Worm (Caenorhabditis elegans) whole organism, young adult: Measurements from ENCODE around the gene akap-1.

Experiments used
- B0035.1 ChIP-seq: sonication (generic microtip); optimal IDR thresholded peaks from 2 replicates; lab custom pipeline; 2016; ENCODE audit warnings: missing genetic modification characterization, mild to moderate bottlenecking, missing compliant biosample characterization, missing genotype, missing genetic modification reagents
- D2030.7 ChIP-seq: fragments of 200-800 bp; sonication (Bioruptor generic); IDR thresholded peaks from 2 replicates; pipeline ENCODE4 v1.3.6; 2022; ENCODE audit warnings: missing genetic modification reagents, missing genetic modification characterization, missing compliant biosample characterization
- F37B4.10 ChIP-seq: fragments of 200-800 bp; sonication (Bioruptor generic); IDR thresholded peaks from 2 replicates; pipeline ENCODE4 v1.3.6; 2022; ENCODE audit warnings: missing genetic modification characterization, missing compliant biosample characterization
- aptf-2 ChIP-seq: fragments of 200-800 bp; sonication (Bioruptor generic); conservative IDR thresholded peaks from 2 replicates; pipeline ENCODE4 v1.3.6; 2022; ENCODE audit warnings: missing genetic modification reagents, missing genetic modification characterization, missing compliant biosample characterization
- attf-6 ChIP-seq: fragments of 200-800 bp; sonication (Bioruptor generic); IDR thresholded peaks from 2 replicates; pipeline ENCODE4 v1.3.6; 2022; ENCODE audit warnings: missing genetic modification reagents, missing genetic modification characterization, missing compliant biosample characterization
- dox-1 ChIP-seq: fragments of 200-800 bp; sonication (Bioruptor generic); IDR thresholded peaks from 2 replicates; pipeline ENCODE4 v1.3.6; 2022; ENCODE audit warnings: missing genetic modification reagents, missing genetic modification characterization, missing compliant biosample characterization
- dpl-1 ChIP-seq: fragments of 150-350 bp; optimal IDR thresholded peaks from 2 replicates; lab custom pipeline; 2014; ENCODE audit warnings: missing biosample characterization, missing genetic modification reagents, missing genetic modification characterization
- hmg-20 ChIP-seq: fragments of 200-800 bp; sonication (Bioruptor generic); IDR thresholded peaks from 2 replicates; pipeline ENCODE4 v1.3.6; 2022; ENCODE audit warnings: missing genetic modification reagents, missing genetic modification characterization, missing compliant biosample characterization
- lin-54 ChIP-seq: fragments of 200-800 bp; sonication (Bioruptor generic); optimal IDR thresholded peaks from 2 replicates; lab custom pipeline; 2018; ENCODE audit warnings: mild to moderate bottlenecking, missing genetic modification characterization, missing compliant biosample characterization
- madf-3 ChIP-seq: fragments of 200-800 bp; sonication (Bioruptor generic); IDR thresholded peaks from 2 replicates; pipeline ENCODE4 v1.3.6; 2022; ENCODE audit warnings: missing genetic modification reagents, missing genetic modification characterization, missing compliant biosample characterization
- pha-4 ChIP-seq: fragments of 150-350 bp; sonication (generic microtip); optimal IDR thresholded peaks from 2 replicates; lab custom pipeline; 2014; ENCODE audit warnings: missing biosample characterization, missing genetic modification reagents, missing genetic modification characterization
- sptf-2 ChIP-seq: fragments of 200-800 bp; sonication (Bioruptor generic); optimal IDR thresholded peaks from 2 replicates; lab custom pipeline; 2018; ENCODE audit warnings: mild to moderate bottlenecking, missing genetic modification characterization, missing compliant biosample characterization
- tbx-9 ChIP-seq: sonication (generic microtip); optimal IDR thresholded peaks from 2 replicates; lab custom pipeline; 2016; ENCODE audit warnings: borderline replicate concordance, missing genetic modification characterization, inconsistent platforms, missing compliant biosample characterization

DNA sequence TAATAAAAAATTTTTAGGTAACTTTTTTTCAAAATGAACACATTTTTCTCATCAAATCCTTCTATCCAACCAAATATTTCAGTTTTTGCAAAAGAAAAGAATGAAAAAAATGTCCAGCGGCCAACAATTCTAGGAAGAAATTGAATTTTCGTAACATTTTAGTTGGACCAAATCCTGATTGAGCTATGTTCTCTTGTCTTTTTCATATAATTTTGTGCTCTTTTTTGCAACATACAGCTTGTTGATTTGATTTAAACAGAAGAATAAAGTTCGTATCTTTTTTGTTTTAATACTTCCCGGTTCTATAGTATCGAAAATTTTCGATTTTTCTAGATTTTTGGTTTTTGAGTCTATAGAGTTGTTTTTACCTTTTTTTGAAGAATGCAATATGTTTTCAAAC lies 46.2 kb downstream of the akap-1 start:
- TF ChIP-seq aptf-2 (GFP tag; lab: Robert Waterston, UW): no peak
- no peak for TF ChIP-seq attf-6 (GFP tag; lab: Robert Waterston, UW)
- no peak for TF ChIP-seq lin-54 (GFP tag; lab: Kevin White, UChicago)
- no peak for TF ChIP-seq hmg-20 (GFP tag; lab: Robert Waterston, UW)
- TF ChIP-seq F37B4.10 (GFP tag; lab: Robert Waterston, UW): no peak
- TF ChIP-seq sptf-2 (GFP tag; lab: Kevin White, UChicago): no peak
- no peak for TF ChIP-seq madf-3
- TF ChIP-seq tbx-9: no peak
- no peak for TF ChIP-seq D2030.7 (GFP tag; lab: Robert Waterston, UW)
- TF ChIP-seq B0035.1 (tag; lab: Kevin White, UChicago): no peak
- no peak for TF ChIP-seq pha-4 (tag; lab: Kevin White, UChicago)
- TF ChIP-seq dpl-1 (GFP tag; lab: Kevin White, UChicago): no peak
- no peak for TF ChIP-seq dox-1 (GFP tag; lab: Robert Waterston, UW)
